Fruit fly (Drosophila melanogaster) ovary, adult (tissue): ENCODE data around the gene PH4alphaPV.

Experiments used
- CG17801 ChIP-seq: fragments of 200-800 bp; optimal IDR thresholded peaks from 2 replicates; lab custom pipeline; 2019; ENCODE audit warnings: missing biosample characterization, mild to moderate bottlenecking, missing genetic modification characterization, moderate library complexity; ENCODE audit not compliant: partially characterized antibody

PH4alphaPV gene

dm6 chr3R:30648451-30648850, at the start of gene PH4alphaPV:
Gene PH4alphaPV, minus strand, starts transcription at chr3R:30648551.
- TF ChIP-seq CG17801 (GFP tag; lab: Kevin White, UChicago) = no peak

- TF ChIP-seq CG17801 (GFP tag; lab: Kevin White, UChicago) = no peak
Measured at dm6 chr3R:30697038-30697437, 48.7 kb upstream of the PH4alphaPV start, which contains the start of gene Pka-C2. Gene Pka-C2, minus strand, starts transcription at chr3R:30697138.

dm6 chr3R:30695398-30695797, 47.0 kb upstream of the PH4alphaPV start, which contains the start of gene CG12069:
Gene CG12069, minus strand, starts transcription at chr3R:30695498.
- TF ChIP-seq CG17801 (GFP tag; lab: Kevin White, UChicago) = no peak

- TF ChIP-seq CG17801 (GFP tag; lab: Kevin White, UChicago) = no peak
Measured at dm6 chr3R:30690251-30690650, 41.9 kb upstream of the PH4alphaPV start, which contains the start of gene Spn100A. Gene Spn100A, plus strand, starts transcription at chr3R:30690642.

dm6 chr3R:30689653-30690052, 41.3 kb upstream of the PH4alphaPV start:
- TF ChIP-seq CG17801 (GFP tag; lab: Kevin White, UChicago) = no peak

- no peak for TF ChIP-seq CG17801 (GFP tag; lab: Kevin White, UChicago)
Measured at dm6 chr3R:30649661-30650060, 1.3 kb upstream of the PH4alphaPV start, which contains the start of gene CG34433. Gene CG34433, plus strand, starts transcription at chr3R:30649961.

- no peak for TF ChIP-seq CG17801 (GFP tag; lab: Kevin White, UChicago)
Measured at dm6 chr3R:30648851-30649250, 500 bp upstream of the PH4alphaPV start, which contains the start of gene CG34432. Gene CG34432, plus strand, starts transcription at chr3R:30649151.

dm6 chr3R:30645780-30646179, 2.6 kb downstream of the PH4alphaPV start, which contains the start of gene CG31013:
Gene CG31013, minus strand, starts transcription at chr3R:30645880.
- TF ChIP-seq CG17801 (GFP tag; lab: Kevin White, UChicago) = no peak

- TF ChIP-seq CG17801 (GFP tag; lab: Kevin White, UChicago) = no peak
Measured at dm6 chr3R:30643240-30643639, 5.1 kb downstream of the PH4alphaPV start.

dm6 chr3R:30628928-30629327, 19.4 kb downstream of the PH4alphaPV start, which contains the start of gene CG2267:
Gene CG2267, minus strand, starts transcription at chr3R:30629028.
- TF ChIP-seq CG17801 (GFP tag; lab: Kevin White, UChicago) = no peak

- no peak for TF ChIP-seq CG17801 (GFP tag; lab: Kevin White, UChicago)
Measured at dm6 chr3R:30621806-30622205, 26.5 kb downstream of the PH4alphaPV start, which contains the start of gene CG44954. Gene CG44954, minus strand, starts transcription at chr3R:30621906.

dm6 chr3R:30617457-30617856, 30.9 kb downstream of the PH4alphaPV start:
- TF ChIP-seq CG17801 (GFP tag; lab: Kevin White, UChicago) = no peak

dm6 chr3R:30616098-30616857, 32.1 kb downstream of the PH4alphaPV start:
- TF ChIP-seq CG17801 (GFP tag; lab: Kevin White, UChicago) = no peak

dm6 chr3R:30605889-30606288, 42.5 kb downstream of the PH4alphaPV start, which contains the start of gene CG31016:
Gene CG31016, plus strand, starts transcription at chr3R:30606189.
- no peak for TF ChIP-seq CG17801 (GFP tag; lab: Kevin White, UChicago)

- no peak for TF ChIP-seq CG17801 (GFP tag; lab: Kevin White, UChicago)
Measured at dm6 chr3R:30603881-30604280, 44.5 kb downstream of the PH4alphaPV start, which contains the start of gene PH4alphaNE3. Gene PH4alphaNE3, plus strand, starts transcription at chr3R:30604181.
